Fruit fly (Drosophila melanogaster): ENCODE results near the gene CG31897.

Gene CG31897

dm6 chr2L:8442147-8442546 lies at the start of gene CG31897:
Gene CG31897, plus strand, starts transcription at chr2L:8442447.
- no peak for TF ChIP-seq CG17801 (GFP tag; optimal IDR thresholded peaks at IDR 0.05; ENCODE audit: partially characterized antibody)

DNA sequence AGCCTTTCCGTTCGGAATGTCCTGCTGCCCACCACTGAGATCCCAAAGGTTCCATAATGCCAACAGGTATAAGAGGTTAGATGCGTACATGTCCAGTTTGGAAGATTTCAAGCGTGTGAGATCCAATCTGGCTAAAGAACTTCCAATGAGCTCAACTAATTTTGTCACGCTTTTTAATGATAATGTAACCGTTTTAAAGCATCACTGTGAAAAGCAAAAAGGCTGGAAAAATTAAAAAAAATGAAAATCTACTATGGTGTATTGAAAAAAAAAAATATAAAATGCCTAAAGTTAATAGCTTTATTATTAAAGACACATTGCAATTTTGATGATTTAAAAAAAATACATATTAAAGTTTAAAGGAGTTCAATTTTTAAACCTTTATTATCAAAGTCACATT lies 49.1 kb upstream of the CG31897 start, which contains the start of gene Acp29AB:
TSS of gene Acp29AB (minus strand) at position 101 of the 400 bp plus-strand sequence.
- TF ChIP-seq CG17801 (GFP tag; optimal IDR thresholded peaks at IDR 0.05; ENCODE audit: partially characterized antibody), result no peak

- no peak for TF ChIP-seq CG17801 (GFP tag; optimal IDR thresholded peaks at IDR 0.05; ENCODE audit: partially characterized antibody)
Observed at dm6 chr2L:8394180-8394579, 48.1 kb upstream of the CG31897 start, which contains the start of gene lectin-29Ca. Gene lectin-29Ca, minus strand, starts transcription at chr2L:8394280.

DNA sequence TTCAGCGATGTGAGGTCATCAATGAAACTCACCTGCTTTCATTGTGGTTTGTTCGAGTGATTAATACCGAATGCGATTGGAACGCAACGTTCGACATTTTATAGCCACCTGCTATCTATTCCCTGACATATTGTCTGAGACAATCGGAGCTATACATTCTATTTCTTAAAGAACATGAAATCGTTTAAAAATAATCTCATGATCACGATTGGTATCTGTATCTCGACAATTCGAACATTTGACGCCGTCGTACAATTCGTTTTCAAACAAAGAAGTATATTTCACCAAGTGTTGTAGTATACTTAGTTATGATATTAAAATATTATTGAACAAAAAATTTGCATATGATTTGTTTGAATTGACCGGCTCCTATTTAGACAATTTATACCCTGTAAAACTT lies 47.4 kb upstream of the CG31897 start, which contains the start of gene Peritrophin-15b:
TSS of gene Peritrophin-15b (minus strand) at position 101 of the 400 bp plus-strand sequence.
- TF ChIP-seq CG17801 (GFP tag; optimal IDR thresholded peaks at IDR 0.05; ENCODE audit: partially characterized antibody), result no peak

DNA sequence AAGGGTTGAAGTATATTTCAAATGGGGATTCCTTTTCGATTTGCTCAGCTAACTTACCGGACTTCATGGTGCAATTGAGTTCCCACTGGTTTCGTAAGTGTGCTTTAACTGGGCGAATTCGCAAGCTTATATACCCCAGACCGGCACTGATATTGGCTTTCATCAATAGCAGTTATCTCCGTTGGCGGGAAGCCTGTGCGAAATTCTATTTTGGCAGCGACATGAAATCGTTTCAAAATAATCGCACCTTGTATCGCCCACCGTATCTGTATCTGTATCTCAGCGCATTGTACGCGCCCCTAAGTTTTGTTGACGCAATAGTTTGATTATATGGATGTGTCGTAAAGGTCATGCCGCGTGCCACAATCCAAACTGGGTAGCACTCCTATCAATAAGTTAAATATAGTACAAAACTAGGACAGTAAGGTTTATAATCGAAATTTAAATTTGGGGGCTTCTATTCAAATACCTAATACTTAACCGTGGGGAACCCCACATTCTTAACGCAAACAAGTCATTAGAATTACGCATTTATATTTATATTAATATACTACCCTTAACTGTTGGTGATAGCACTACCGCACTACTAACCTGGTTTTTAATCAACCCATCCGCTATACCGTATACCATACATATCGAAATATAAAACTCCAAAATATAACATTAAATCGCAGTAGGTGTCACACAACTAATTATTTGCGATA lies 46.1 kb upstream of the CG31897 start, which contains the start of the genes Peritrophin-15a and CG13385:
TSS of gene Peritrophin-15a (minus strand) at position 101 of the 704 bp plus-strand sequence.
TSS of gene CG13385 (plus strand) at position 654 of the 704 bp plus-strand sequence.
- no peak for TF ChIP-seq CG17801 (GFP tag; optimal IDR thresholded peaks at IDR 0.05; ENCODE audit: partially characterized antibody)

dm6 chr2L:8398721-8399120 lies 43.5 kb upstream of the CG31897 start, which contains the start of gene CG13386:
Gene CG13386, plus strand, starts transcription at chr2L:8399021.
- no peak for TF ChIP-seq CG17801 (GFP tag; optimal IDR thresholded peaks at IDR 0.05; ENCODE audit: partially characterized antibody)

DNA sequence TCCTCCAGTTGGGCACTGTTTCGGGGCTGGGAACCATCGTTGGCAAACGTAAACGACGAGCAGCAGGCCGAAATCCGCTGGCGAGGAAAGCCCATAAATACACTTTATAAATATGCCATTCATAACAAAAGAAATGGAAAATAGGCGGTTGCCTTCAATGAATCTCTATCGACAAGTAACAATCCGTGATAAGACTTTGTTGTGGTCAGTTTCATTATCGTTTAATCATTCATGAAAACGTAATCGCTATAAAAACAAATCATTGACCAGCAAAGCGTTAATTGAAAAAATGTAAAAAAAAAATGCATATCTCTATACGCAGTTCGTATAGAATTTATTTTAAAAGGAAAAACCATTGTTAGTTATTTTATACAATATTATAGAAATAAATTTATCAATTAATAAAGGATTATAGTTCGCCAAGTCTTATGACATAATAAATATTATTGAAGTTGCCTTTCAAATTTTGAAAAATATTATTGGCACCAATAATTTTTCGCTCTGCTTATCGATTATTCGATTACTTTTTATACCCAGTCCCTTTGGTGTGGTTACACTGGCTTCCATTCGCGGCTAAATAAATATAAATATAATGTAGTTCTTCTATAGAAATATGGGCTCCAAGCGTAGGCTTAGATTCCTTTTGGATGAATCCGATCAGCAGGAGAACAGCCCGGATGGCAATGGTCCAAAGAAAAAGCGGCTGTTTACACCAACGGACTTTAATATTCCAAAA lies 42.2 kb upstream of the CG31897 start, which contains the start of gene CG31898:
TSS of gene CG31898 (plus strand) at position 559 of the 736 bp plus-strand sequence.
- TF ChIP-seq CG17801 (GFP tag; optimal IDR thresholded peaks at IDR 0.05; ENCODE audit: partially characterized antibody), result no peak

DNA sequence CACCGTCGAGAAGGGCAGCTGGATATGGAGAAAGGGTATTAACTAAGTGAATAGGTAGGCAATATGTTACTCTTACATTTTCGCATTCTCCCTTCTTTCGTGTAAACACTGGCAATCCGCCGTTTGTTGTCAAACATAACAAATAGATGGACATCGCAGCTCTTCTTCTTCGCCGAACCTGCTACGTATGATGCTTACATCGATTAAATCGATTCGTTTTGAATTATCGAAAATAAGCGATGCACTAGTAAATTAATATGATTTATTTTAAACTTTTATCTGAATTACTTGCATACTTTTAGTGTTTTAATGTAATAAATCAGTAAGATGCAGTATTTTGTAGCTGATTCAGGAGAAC lies 39.3 kb upstream of the CG31897 start, which contains the start of gene fy:
TSS of gene fy (minus strand) at position 353 of the 358 bp plus-strand sequence.
- no peak for TF ChIP-seq CG17801 (GFP tag; optimal IDR thresholded peaks at IDR 0.05; ENCODE audit: partially characterized antibody)

- TF ChIP-seq CG17801 (GFP tag; optimal IDR thresholded peaks at IDR 0.05; ENCODE audit: partially characterized antibody), result peak; percentile 67
Observed at dm6 chr2L:8403286-8404270, 38.7 kb upstream of the CG31897 start, which contains the start of gene emb. Gene emb, plus strand, starts transcription at chr2L:8403573.

DNA sequence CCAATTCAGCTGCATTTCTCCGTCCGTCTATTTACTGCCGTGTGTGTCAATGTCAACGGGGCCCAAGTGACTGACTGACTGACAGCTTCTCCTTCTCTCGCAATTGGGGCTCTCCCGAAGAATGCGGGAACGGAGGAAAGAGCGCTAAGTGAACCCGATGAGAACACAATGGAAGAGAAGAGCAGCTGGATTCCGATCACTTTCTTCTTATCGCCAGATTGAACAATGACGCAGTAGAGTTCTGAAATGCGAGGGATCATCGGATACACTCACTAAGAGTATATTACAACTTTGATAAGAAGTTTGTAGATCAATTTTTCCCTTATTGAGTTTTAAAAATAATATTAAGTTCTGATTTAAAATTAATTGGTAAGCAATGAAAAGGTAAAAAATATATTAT lies 30.7 kb upstream of the CG31897 start, which contains the start of gene Naglu:
TSS of gene Naglu (minus strand) at position 339 of the 400 bp plus-strand sequence.
- TF ChIP-seq CG17801 (GFP tag; optimal IDR thresholded peaks at IDR 0.05; ENCODE audit: partially characterized antibody), result no peak

DNA sequence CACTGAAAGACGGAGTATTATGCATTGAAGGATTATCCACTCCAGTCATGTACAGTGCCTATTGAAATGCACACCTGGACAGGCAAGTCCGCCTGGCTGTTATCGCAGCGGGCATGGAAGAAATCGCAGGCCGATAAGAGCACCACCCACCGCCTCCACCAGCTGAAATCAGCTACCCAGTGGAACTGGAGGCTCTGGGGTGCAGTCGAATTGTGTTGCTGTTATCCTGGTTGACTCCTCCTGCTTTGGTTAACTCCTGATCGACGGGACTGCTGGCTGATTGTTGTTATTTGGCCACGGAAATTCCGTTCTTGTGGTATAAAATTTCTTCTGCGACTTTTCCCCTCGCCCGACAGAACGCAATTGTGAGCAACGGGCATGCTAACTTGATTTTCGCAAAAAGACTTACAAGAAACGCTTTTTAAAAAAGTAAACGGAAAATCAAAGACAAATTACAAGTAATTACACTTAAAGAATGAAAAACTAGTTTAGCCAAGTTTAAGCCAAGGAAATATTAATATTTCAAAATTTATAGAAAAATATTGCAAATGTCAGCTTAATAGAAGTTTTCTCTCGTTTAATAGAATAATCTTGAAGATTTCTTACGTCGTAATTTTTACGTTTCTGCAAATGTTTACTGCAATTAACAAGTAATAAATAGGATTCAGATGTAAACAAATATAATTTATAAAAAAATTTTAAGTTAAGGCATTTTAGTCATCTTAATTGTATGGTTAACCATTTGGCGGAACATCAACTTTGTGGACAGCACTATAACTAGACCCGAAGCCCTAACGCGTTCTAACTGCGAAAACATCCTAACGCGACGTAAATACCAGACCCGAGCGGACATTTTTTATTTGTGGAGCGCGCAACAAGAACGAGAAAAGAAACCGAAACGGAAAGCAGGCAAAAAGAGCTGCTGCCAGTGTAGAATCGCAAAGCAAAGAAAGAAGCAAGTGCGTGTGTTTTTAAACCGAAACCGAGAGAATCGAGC lies 27.1 kb upstream of the CG31897 start, which contains the start of the genes CG13398 and Akap200:
TSS of gene CG13398 (minus strand) at position 370 of the 997 bp plus-strand sequence.
TSS of gene Akap200 (plus strand) at position 804 of the 997 bp plus-strand sequence.
- TF ChIP-seq CG17801 (GFP tag; optimal IDR thresholded peaks at IDR 0.05; ENCODE audit: partially characterized antibody), result peak; percentile 70

- TF ChIP-seq CG17801 (GFP tag; optimal IDR thresholded peaks at IDR 0.05; ENCODE audit: partially characterized antibody), result peak; percentile 41
Observed at dm6 chr2L:8416350-8417046, 25.7 kb upstream of the CG31897 start.

Measured in ovary, adult (tissue).